Fruit fly (Drosophila melanogaster): ENCODE results near the gene CG14314.
A peak's percentile ranks its signal among the peaks of the same experiment; 100 is the strongest.

Gene CG14314

DNA sequence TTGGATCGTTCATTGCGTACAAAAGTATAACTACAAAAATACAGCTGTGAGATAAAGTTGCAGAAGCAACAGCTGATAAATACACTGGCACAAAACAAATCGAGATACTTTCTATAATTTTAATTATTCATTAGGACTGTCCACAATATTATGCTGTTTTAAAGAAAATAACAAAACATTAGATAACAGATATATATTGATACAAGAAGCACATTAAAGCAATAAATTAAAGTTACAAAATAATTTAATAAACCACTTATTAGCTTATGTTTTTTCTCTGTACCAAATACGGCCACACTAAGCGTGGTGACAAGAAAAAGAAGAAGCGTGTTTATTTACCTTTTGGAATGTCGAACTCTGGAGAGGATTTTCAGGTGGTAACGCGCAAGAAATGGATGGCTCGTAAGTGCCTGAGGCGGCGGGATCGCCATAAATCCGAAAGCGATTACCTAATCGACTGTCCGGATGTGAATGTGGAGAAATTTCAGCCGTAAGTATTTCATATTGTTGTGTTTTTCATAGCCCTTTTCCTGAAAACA lies 4.3 kb downstream of the CG14314 start, which contains the start of the genes CG7988 and CG7183 (continued):
- TF ChIP-seq dati (GFP tag; IDR thresholded peaks at IDR 0.05) (peak; percentile 93), CG32532 (GFP tag; IDR thresholded peaks at IDR 0.05) (peak; percentile 99), gsb (GFP tag; IDR thresholded peaks at IDR 0.05) (peak; percentile 94), CG10462 (GFP tag; optimal IDR thresholded peaks at IDR 0.05) (peak; percentile 96), CG17361 (GFP tag; IDR thresholded peaks at IDR 0.05) (peak; percentile 99), CG12071 (GFP tag; optimal IDR thresholded peaks at IDR 0.05) (peak; percentile 83), Lhr (GFP tag; optimal IDR thresholded peaks at IDR 0.05) (peak; percentile 94), CG9609 (GFP tag; optimal IDR thresholded peaks at IDR 0.05) (peak; percentile 92), toy (GFP tag; IDR thresholded peaks at IDR 0.05) (peak; percentile 95), mld (GFP tag; IDR thresholded peaks at IDR 0.05; ENCODE audit: partially characterized antibody) (no peak), CG8944 (GFP tag; optimal IDR thresholded peaks at IDR 0.05) (peak; percentile 92), ara (GFP tag; IDR thresholded peaks at IDR 0.05) (peak; percentile 98), CHES-1-like (GFP tag; optimal IDR thresholded peaks at IDR 0.05) (peak; percentile 93), ttk (GFP tag; IDR thresholded peaks at IDR 0.05) (peak; percentile 99), bbx (GFP tag; IDR thresholded peaks at IDR 0.05; ENCODE audit: partially characterized antibody) (no peak), gsb-n (tag; optimal IDR thresholded peaks at IDR 0.05) (peak; percentile 99), CG33557 (GFP tag; optimal IDR thresholded peaks at IDR 0.05) (peak; percentile 97), Rx (GFP tag; IDR thresholded peaks at IDR 0.05) (peak; percentile 93), Oli (tag; optimal IDR thresholded peaks at IDR 0.05) (peak; percentile 98), sisA (GFP tag; IDR thresholded peaks at IDR 0.05) (peak; percentile 98), gro (GFP tag; optimal IDR thresholded peaks at IDR 0.05) (peak; percentile 86), CG12219 (GFP tag; optimal IDR thresholded peaks at IDR 0.05) (peak; percentile 90), pho (GFP tag; optimal IDR thresholded peaks at IDR 0.05) (peak; percentile 95), CG10321 (GFP tag; IDR thresholded peaks at IDR 0.05) (peak; percentile 84), CG18764 (GFP tag; optimal IDR thresholded peaks at IDR 0.05) (peak; percentile 96), hkb (optimal IDR thresholded peaks at IDR 0.05) (no peak), hkb (GFP tag; IDR thresholded peaks at IDR 0.05) (peak; percentile 98), Oaz (GFP tag; IDR thresholded peaks at IDR 0.05) (peak; percentile 95), Chrac-16 (GFP tag; optimal IDR thresholded peaks at IDR 0.05) (peak; percentile 98), ci (GFP tag; IDR thresholded peaks at IDR 0.05) (peak; percentile 97), Jarid2 (GFP tag; optimal IDR thresholded peaks at IDR 0.05) (peak; percentile 77), CG11560 (tag; IDR thresholded peaks at IDR 0.05) (peak; percentile 90), cg (GFP tag; optimal IDR thresholded peaks at IDR 0.05) (no peak), CG1603 (tag; optimal IDR thresholded peaks at IDR 0.05) (peak; percentile 90), row (GFP tag; IDR thresholded peaks at IDR 0.05) (peak; percentile 100), mam (GFP tag; optimal IDR thresholded peaks at IDR 0.05) (peak; percentile 96), fru (optimal IDR thresholded peaks at IDR 0.05) (no peak), CG11093 (GFP tag; IDR thresholded peaks at IDR 0.05) (peak; percentile 98), Atf6 (GFP tag; IDR thresholded peaks at IDR 0.05) (peak; percentile 97), CG13296 (GFP tag; optimal IDR thresholded peaks at IDR 0.05) (peak; percentile 94), luna (GFP tag; optimal IDR thresholded peaks at IDR 0.05) (peak; percentile 87), zen2 (GFP tag; IDR thresholded peaks at IDR 0.05; ENCODE audit: partially characterized antibody) (no peak), CG12299 (tag; optimal IDR thresholded peaks at IDR 0.05) (peak; percentile 97), stwl (tag; optimal IDR thresholded peaks at IDR 0.05) (peak; percentile 86), dpn (GFP tag; optimal IDR thresholded peaks at IDR 0.05) (peak; percentile 96 to 99), Vsx1 (GFP tag; optimal IDR thresholded peaks at IDR 0.05) (peak; percentile 96), CG7357 (GFP tag; IDR thresholded peaks at IDR 0.05) (peak; percentile 95), CG30431 (GFP tag; optimal IDR thresholded peaks at IDR 0.05) (peak; percentile 91), trh (GFP tag; optimal IDR thresholded peaks at IDR 0.05) (peak; percentile 95), B-H1 (GFP tag; IDR thresholded peaks at IDR 0.05) (peak; percentile 98), CG8089 (GFP tag; optimal IDR thresholded peaks at IDR 0.05) (peak; percentile 94), CG5953 (GFP tag; IDR thresholded peaks at IDR 0.05) (peak; percentile 93)

Measured in whole organism, embryonic.